Fruit fly (Drosophila melanogaster): ENCODE data around the gene Hex-t1.
A peak's percentile ranks its signal among the peaks of the same experiment; 100 is the strongest.

Gene Hex-t1

dm6 chr3R:26494247-26494646 is 45.4 kb downstream of the Hex-t1 start:
- TF ChIP-seq Hmx (GFP tag; optimal IDR thresholded peaks at IDR 0.05) (no peak), Oli (tag; optimal IDR thresholded peaks at IDR 0.05) (no peak), Hsf (GFP tag; optimal IDR thresholded peaks at IDR 0.05) (peak; percentile 20), CG30403 (GFP tag; optimal IDR thresholded peaks at IDR 0.05) (peak; percentile 37), B-H1 (GFP tag; IDR thresholded peaks at IDR 0.05) (no peak), CG4424 (GFP tag; optimal IDR thresholded peaks at IDR 0.05) (no peak), dmrt99B (tag; optimal IDR thresholded peaks at IDR 0.05) (peak; percentile 47), CG10267 (tag; optimal IDR thresholded peaks at IDR 0.05) (no peak), CG7556 (GFP tag; optimal IDR thresholded peaks at IDR 0.05) (peak; percentile 65), CG13287 (GFP tag; IDR thresholded peaks at IDR 0.05; ENCODE audit: partially characterized antibody) (no peak), danr (GFP tag; IDR thresholded peaks at IDR 0.05) (no peak), pan (optimal IDR thresholded peaks at IDR 0.05) (no peak), pan (GFP tag; optimal IDR thresholded peaks at IDR 0.05 in 1 of 2, IDR thresholded peaks at IDR 0.05 in 1 of 2) (peak in 1 of 2 experiments; percentile 30), Oaz (GFP tag; IDR thresholded peaks at IDR 0.05) (0 out of 2 replicates have a peak, but pooled peaks have one; percentile 26), br (optimal IDR thresholded peaks at IDR 0.05) (no peak), Doc2 (GFP tag; IDR thresholded peaks at IDR 0.05) (no peak), ab (GFP tag; optimal IDR thresholded peaks at IDR 0.05) (no peak), Hmr (GFP tag; optimal IDR thresholded peaks at IDR 0.05) (peak; percentile 69), CG14050 (GFP tag; IDR thresholded peaks at IDR 0.05) (no peak), Dp (GFP tag; optimal IDR thresholded peaks at IDR 0.05) (no peak), grn (GFP tag; optimal IDR thresholded peaks at IDR 0.05) (no peak), Sox100B (GFP tag; optimal IDR thresholded peaks at IDR 0.05) (no peak), pita (GFP tag; optimal IDR thresholded peaks at IDR 0.05) (no peak), Spps (tag; optimal IDR thresholded peaks at IDR 0.05) (no peak), cwo (GFP tag; optimal IDR thresholded peaks at IDR 0.05) (peak; percentile 52), kay (GFP tag; optimal IDR thresholded peaks at IDR 0.05) (no peak), Lim3 (GFP tag; IDR thresholded peaks at IDR 0.05) (no peak), CG32767 (GFP tag; IDR thresholded peaks at IDR 0.05) (0 out of 2 replicates have a peak, but pooled peaks have one; percentile 31), CG9437 (GFP tag; optimal IDR thresholded peaks at IDR 0.05) (no peak), z (GFP tag; IDR thresholded peaks at IDR 0.05) (no peak), toy (GFP tag; IDR thresholded peaks at IDR 0.05) (no peak), CG31365 (tag; optimal IDR thresholded peaks at IDR 0.05) (no peak), gem (tag; optimal IDR thresholded peaks at IDR 0.05) (peak; percentile 57), seq (GFP tag; IDR thresholded peaks at IDR 0.05) (peak; percentile 51; the same call in 1 of the 2 replicates), CG4360 (GFP tag; IDR thresholded peaks at IDR 0.05) (no peak), Atf-2 (GFP tag; optimal IDR thresholded peaks at IDR 0.05) (no peak), Pdp1 (GFP tag; optimal IDR thresholded peaks at IDR 0.05) (no peak), D19B (GFP tag; optimal IDR thresholded peaks at IDR 0.05) (peak; percentile 33), CG15696 (tag; optimal IDR thresholded peaks at IDR 0.05) (no peak), CG11398 (GFP tag; optimal IDR thresholded peaks at IDR 0.05) (no peak), nom (GFP tag; optimal IDR thresholded peaks at IDR 0.05) (no peak), Sin3A (optimal IDR thresholded peaks at IDR 0.05) (no peak), CG12299 (tag; optimal IDR thresholded peaks at IDR 0.05) (peak; percentile 9), CG4404 (GFP tag; IDR thresholded peaks at IDR 0.05) (no peak), chif (GFP tag; optimal IDR thresholded peaks at IDR 0.05) (no peak), CG12219 (GFP tag; optimal IDR thresholded peaks at IDR 0.05) (no peak), CG15269 (tag; optimal IDR thresholded peaks at IDR 0.05) (peak; percentile 63), CG13894 (tag; optimal IDR thresholded peaks at IDR 0.05) (peak; percentile 69), peb (GFP tag; IDR thresholded peaks at IDR 0.05) (no peak), lola (GFP tag; optimal IDR thresholded peaks at IDR 0.05) (no peak), CG18599 (GFP tag; optimal IDR thresholded peaks at IDR 0.05) (peak; percentile 84), Tbp (GFP tag; optimal IDR thresholded peaks at IDR 0.05) (no peak)

Data from whole organism, embryonic.